Fruit fly (Drosophila melanogaster) whole organism, prepupa: ENCODE results near the gene CG6154.

Experiments used
- Blimp-1 ChIP-seq: fragments of 200-800 bp; sonication (Bioruptor generic); optimal IDR thresholded peaks from 3 replicates; lab custom pipeline; 2017; ENCODE audit warnings: missing biosample characterization, missing genetic modification characterization, mild to moderate bottlenecking, moderate library complexity, missing genetic modification reagents
- CG10631 ChIP-seq: fragments of 200-800 bp; sonication (Bioruptor generic); optimal IDR thresholded peaks from 2 replicates; lab custom pipeline; 2016; ENCODE audit warnings: missing biosample characterization, missing genetic modification characterization
- CG10669 ChIP-seq: fragments of 200-800 bp; sonication (Bioruptor generic); optimal IDR thresholded peaks from 3 replicates; lab custom pipeline; 2018; ENCODE audit warnings: missing biosample characterization, mild to moderate bottlenecking, missing genetic modification characterization, moderate library complexity
- CG11294 ChIP-seq: fragments of 200-800 bp; sonication (Bioruptor generic); IDR thresholded peaks from 2 replicates; pipeline ENCODE4 v1.3.6; 2022; ENCODE audit warnings: missing biosample characterization, missing genetic modification characterization
- CG11762 ChIP-seq: fragments of 200-800 bp; sonication (Bioruptor generic); optimal IDR thresholded peaks from 3 replicates; lab custom pipeline; 2016; ENCODE audit warnings: missing biosample characterization, missing genetic modification characterization; ENCODE audit not compliant: insufficient read depth
- CG15336 ChIP-seq: fragments of 200-800 bp; sonication (Bioruptor generic); IDR thresholded peaks from 2 replicates; pipeline ENCODE4 v1.3.6; 2022; ENCODE audit warnings: missing biosample characterization, missing genetic modification characterization
- CG1621 ChIP-seq: fragments of 200-800 bp; sonication (Bioruptor generic); optimal IDR thresholded peaks from 3 replicates; lab custom pipeline; 2018; ENCODE audit warnings: missing biosample characterization, mild to moderate bottlenecking, missing genetic modification characterization
- CG16779 ChIP-seq: fragments of 200-800 bp; sonication (Bioruptor generic); optimal IDR thresholded peaks from 3 replicates; lab custom pipeline; 2017; ENCODE audit warnings: missing biosample characterization, mild to moderate bottlenecking, missing genetic modification characterization
- CG3032 ChIP-seq: fragments of 200-800 bp; optimal IDR thresholded peaks from 2 replicates; lab custom pipeline; 2019; ENCODE audit warnings: missing biosample characterization, mild to moderate bottlenecking, missing genetic modification characterization, moderate library complexity
- CG31627 ChIP-seq: fragments of 200-800 bp; sonication (Bioruptor generic); optimal IDR thresholded peaks from 3 replicates; lab custom pipeline; 2016; ENCODE audit warnings: missing biosample characterization, missing genetic modification characterization
- CG6163 ChIP-seq: fragments of 200-800 bp; sonication (Bioruptor generic); IDR thresholded peaks from 3 replicates; pipeline ENCODE4 v1.3.6; 2022; ENCODE audit warnings: missing biosample characterization, missing genetic modification characterization
- CG6276 ChIP-seq: fragments of 200-800 bp; sonication (Bioruptor generic); optimal IDR thresholded peaks from 2 replicates; lab custom pipeline; 2017; ENCODE audit warnings: missing biosample characterization, mild to moderate bottlenecking, missing genetic modification characterization
- CG6854 ChIP-seq: fragments of 200-800 bp; sonication (Bioruptor generic); optimal IDR thresholded peaks from 2 replicates; lab custom pipeline; 2017; ENCODE audit warnings: missing biosample characterization, mild to moderate bottlenecking, missing genetic modification characterization
- CG7368 ChIP-seq: fragments of 200-800 bp; sonication (Bioruptor generic); optimal IDR thresholded peaks from 3 replicates; lab custom pipeline; 2016; ENCODE audit warnings: missing biosample characterization, missing genetic modification characterization
- CG8319 ChIP-seq: fragments of 200-800 bp; sonication (Bioruptor generic); optimal IDR thresholded peaks from 3 replicates; lab custom pipeline; 2016; ENCODE audit warnings: missing biosample characterization, missing genetic modification characterization
- CG8632 ChIP-seq: fragments of 200-800 bp; sonication (Bioruptor generic); optimal IDR thresholded peaks from 3 replicates; lab custom pipeline; 2016; ENCODE audit warnings: missing biosample characterization, missing genetic modification characterization
- CG9139 ChIP-seq: fragments of 200-800 bp; sonication (Bioruptor generic); optimal IDR thresholded peaks from 3 replicates; lab custom pipeline; 2017; ENCODE audit warnings: missing biosample characterization, mild to moderate bottlenecking, missing genetic modification characterization
- Eip75B ChIP-seq: fragments of 200-800 bp; sonication (Bioruptor generic); optimal IDR thresholded peaks from 3 replicates; lab custom pipeline; 2016; ENCODE audit warnings: missing biosample characterization, missing genetic modification characterization
- Gug ChIP-seq: fragments of 200-800 bp; sonication (Bioruptor generic); IDR thresholded peaks from 2 replicates; pipeline ENCODE4 v1.3.6; 2022; ENCODE audit warnings: missing biosample characterization, missing genetic modification characterization
- Hr38 ChIP-seq: sonication (Bioruptor generic); optimal IDR thresholded peaks from 2 replicates; lab custom pipeline; 2016; ENCODE audit warnings: missing biosample characterization, missing genetic modification characterization
- Hr39 ChIP-seq: fragments of 200-800 bp; sonication (Bioruptor generic); optimal IDR thresholded peaks from 2 replicates; lab custom pipeline; 2016; ENCODE audit warnings: missing biosample characterization, missing genetic modification characterization
- Lpt ChIP-seq: fragments of 200-800 bp; sonication (Bioruptor generic); optimal IDR thresholded peaks from 3 replicates; lab custom pipeline; 2016; ENCODE audit warnings: missing biosample characterization, missing genetic modification characterization
- Smox ChIP-seq: fragments of 200-800 bp; sonication (Bioruptor generic); optimal IDR thresholded peaks from 3 replicates; lab custom pipeline; 2016; ENCODE audit warnings: missing biosample characterization, missing genetic modification characterization
- Sox102F ChIP-seq: fragments of 200-800 bp; sonication (Bioruptor generic); optimal IDR thresholded peaks from 2 replicates; lab custom pipeline; 2016; ENCODE audit warnings: missing biosample characterization, mild to moderate bottlenecking, missing genetic modification characterization
- Sox14 ChIP-seq: fragments of 200-800 bp; sonication (Bioruptor generic); optimal IDR thresholded peaks from 3 replicates; lab custom pipeline; 2016; ENCODE audit warnings: missing biosample characterization, missing genetic modification characterization
- Sox15 ChIP-seq: fragments of 200-800 bp; sonication (Bioruptor generic); optimal IDR thresholded peaks from 3 replicates; lab custom pipeline; 2016; ENCODE audit warnings: missing biosample characterization, missing genetic modification characterization
- achi ChIP-seq: fragments of 200-800 bp; sonication (Bioruptor generic); optimal IDR thresholded peaks from 3 replicates; lab custom pipeline; 2016; ENCODE audit warnings: missing biosample characterization, missing genetic modification characterization
- cyc ChIP-seq: fragments of 200-800 bp; sonication (Bioruptor generic); optimal IDR thresholded peaks from 3 replicates; lab custom pipeline; 2016; ENCODE audit warnings: missing biosample characterization, missing genetic modification characterization
- dac ChIP-seq: fragments of 200-800 bp; sonication (Bioruptor generic); optimal IDR thresholded peaks from 2 replicates; lab custom pipeline; 2017; ENCODE audit warnings: missing biosample characterization, mild to moderate bottlenecking, missing genetic modification characterization
- eg ChIP-seq: fragments of 200-800 bp; sonication (Bioruptor generic); IDR thresholded peaks from 3 replicates; pipeline ENCODE4 v1.3.6; 2022; ENCODE audit warnings: missing biosample characterization, missing genetic modification characterization
- esn ChIP-seq: fragments of 200-800 bp; sonication (Bioruptor generic); optimal IDR thresholded peaks from 2 replicates; lab custom pipeline; 2016; ENCODE audit warnings: missing biosample characterization, mild to moderate bottlenecking, missing genetic modification characterization, moderate library complexity
- fd59A ChIP-seq: fragments of 200-800 bp; sonication (Bioruptor generic); optimal IDR thresholded peaks from 2 replicates; lab custom pipeline; 2017; ENCODE audit warnings: missing biosample characterization, mild to moderate bottlenecking, missing genetic modification characterization, missing genetic modification reagents
- fd85E ChIP-seq: fragments of 200-800 bp; sonication (Bioruptor generic); optimal IDR thresholded peaks from 3 replicates; lab custom pipeline; 2016; ENCODE audit warnings: missing biosample characterization, missing genetic modification characterization
- fkh ChIP-seq: fragments of 200-800 bp; sonication (Bioruptor generic); optimal IDR thresholded peaks from 3 replicates; lab custom pipeline; 2017; ENCODE audit warnings: missing biosample characterization, mild to moderate bottlenecking, missing genetic modification characterization, moderate library complexity
- lz ChIP-seq: fragments of 200-800 bp; sonication (Bioruptor generic); optimal IDR thresholded peaks from 3 replicates; lab custom pipeline; 2016; ENCODE audit warnings: missing biosample characterization, missing genetic modification characterization
- pdm3 ChIP-seq: fragments of 200-800 bp; sonication (Bioruptor generic); optimal IDR thresholded peaks from 3 replicates; lab custom pipeline; 2016; ENCODE audit warnings: missing biosample characterization, missing genetic modification characterization
- spab ChIP-seq: fragments of 200-800 bp; sonication (Bioruptor generic); optimal IDR thresholded peaks from 2 replicates; lab custom pipeline; 2017; ENCODE audit warnings: missing biosample characterization, mild to moderate bottlenecking, missing genetic modification characterization, missing genetic modification reagents
- ss ChIP-seq, 2 experiments: fragments of 200-800 bp; sonication (Bioruptor generic); optimal IDR thresholded peaks; 2 replicates in 1 of 2; 3 replicates in 1 of 2; lab custom pipeline; 2017 to 2018; ENCODE audit warnings: mild to moderate bottlenecking in 2 of 2, missing biosample characterization in 2 of 2, missing genetic modification characterization in 2 of 2, moderate library complexity in 1 of 2
- svp ChIP-seq: fragments of 200-800 bp; sonication (Bioruptor generic); peaks from one replicate; lab custom pipeline; 2016; ENCODE audit warnings: missing biosample characterization, missing genetic modification characterization
- topi ChIP-seq: fragments of 200-800 bp; sonication (Bioruptor generic); optimal IDR thresholded peaks from 3 replicates; lab custom pipeline; 2016; ENCODE audit warnings: missing biosample characterization, missing genetic modification characterization
- vri ChIP-seq: fragments of 200-800 bp; sonication (Bioruptor generic); optimal IDR thresholded peaks from 3 replicates; lab custom pipeline; 2016; ENCODE audit warnings: missing biosample characterization, mild to moderate bottlenecking, missing genetic modification characterization

Gene CG6154

DNA sequence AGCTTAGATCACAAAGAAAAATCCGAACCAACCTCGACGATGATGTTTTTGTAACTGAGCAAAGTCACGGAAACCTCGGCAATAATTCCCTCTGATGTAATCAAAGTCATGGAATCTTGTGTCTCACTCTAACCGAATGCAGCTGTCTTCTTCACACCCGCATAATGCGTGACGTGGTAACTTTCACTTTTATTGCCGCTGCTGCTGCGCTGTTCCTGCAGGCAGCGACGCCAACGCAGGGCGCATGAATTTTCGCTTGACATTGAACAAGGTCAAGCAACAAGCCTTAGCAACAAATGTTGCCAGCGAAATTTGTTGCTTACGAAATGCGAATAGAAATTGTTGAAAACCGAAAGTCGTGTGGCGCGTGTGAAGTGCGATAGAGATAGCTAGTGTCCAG is 3.5 kb upstream of the CG6154 start (continued):
- TF ChIP-seq Eip75B (GFP tag; lab: Kevin White, UChicago) (peak; percentile 52), CG6854 (GFP tag; lab: Kevin White, UChicago) (no peak), Blimp-1 (GFP tag; lab: Kevin White, UChicago) (peak; percentile 95), Hr39 (GFP tag; lab: Kevin White, UChicago) (no peak), pdm3 (GFP tag; lab: Kevin White, UChicago) (no peak), achi (GFP tag; lab: Kevin White, UChicago) (no peak), vri (GFP tag; lab: Kevin White, UChicago) (peak; percentile 83), CG16779 (peak; percentile 16), fd59A (GFP tag; lab: Kevin White, UChicago) (no peak), esn (no peak), svp (GFP tag; lab: Kevin White, UChicago) (peak; percentile 78), fd85E (GFP tag; lab: Kevin White, UChicago) (no peak), Lpt (GFP tag; lab: Kevin White, UChicago) (no peak), CG9139 (GFP tag; lab: Kevin White, UChicago) (no peak), ss (GFP tag; optimal IDR thresholded peaks at IDR 0.05; lab: Kevin White, UChicago) (peak; percentile 48 to 55), CG11762 (no peak), topi (GFP tag; lab: Kevin White, UChicago) (no peak), fkh (no peak), CG10631 (no peak), Smox (GFP tag; lab: Kevin White, UChicago) (no peak), CG1621 (no peak), CG11294 (GFP tag; lab: Robert Waterston, UW) (no peak), CG3032 (tag; lab: Kevin White, UChicago) (no peak), CG15336 (GFP tag; lab: Robert Waterston, UW) (no peak), CG6163 (GFP tag; lab: Robert Waterston, UW) (no peak), CG6276 (no peak), Sox15 (GFP tag; lab: Kevin White, UChicago) (no peak), CG7368 (GFP tag; lab: Kevin White, UChicago) (no peak), CG8319 (GFP tag; lab: Kevin White, UChicago) (no peak), spab (GFP tag; lab: Kevin White, UChicago) (peak; percentile 24), CG10669 (GFP tag; lab: Kevin White, UChicago) (peak; percentile 3), Hr38 (GFP tag; lab: Kevin White, UChicago) (no peak), lz (no peak), Gug (GFP tag; lab: Robert Waterston, UW) (no peak), dac (GFP tag; lab: Kevin White, UChicago) (no peak), Sox102F (GFP tag; lab: Kevin White, UChicago) (no peak), CG8632 (GFP tag; lab: Kevin White, UChicago) (no peak)

- TF ChIP-seq lz (no peak), vri (GFP tag; lab: Kevin White, UChicago) (peak; percentile 47), cyc (GFP tag; lab: Kevin White, UChicago) (no peak), CG31627 (GFP tag; lab: Kevin White, UChicago) (no peak), pdm3 (GFP tag; lab: Kevin White, UChicago) (no peak), svp (GFP tag; lab: Kevin White, UChicago) (peak; percentile 54), CG10631 (no peak)
- TF ChIP-seq, all 60 proteins: peak for 2
These were observed 2.6 kb upstream of the CG6154 start for dm6 chr3R:26259863-26260262.

DNA sequence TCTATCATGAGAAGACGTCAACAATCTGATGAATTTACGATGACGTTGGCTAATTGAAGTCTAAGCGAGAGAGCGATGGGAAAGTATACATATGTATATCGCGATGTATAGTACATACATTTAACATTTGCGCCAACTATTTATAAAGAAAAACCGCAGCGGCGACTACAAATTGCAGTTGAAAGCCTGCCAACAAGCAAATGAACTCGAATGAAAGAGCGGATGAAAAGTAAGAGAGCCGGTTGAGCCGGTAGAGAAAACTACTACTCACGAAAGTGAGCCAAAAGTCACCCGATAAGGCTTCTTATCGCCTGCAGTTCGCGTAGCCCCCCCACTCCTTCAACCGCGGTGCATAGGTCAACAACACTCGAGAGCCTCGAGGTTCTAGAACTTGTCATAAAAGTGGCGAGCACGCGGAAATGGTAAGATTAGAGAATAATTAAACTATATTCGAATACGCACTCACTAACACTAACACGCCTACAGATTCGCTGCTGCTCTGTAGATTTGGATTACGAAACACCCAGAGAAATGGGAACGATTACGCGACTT is 1.7 kb upstream of the CG6154 start:
- TF ChIP-seq CG6276 (peak; percentile 46), CG16779 (peak; percentile 47), svp (GFP tag; lab: Kevin White, UChicago) (peak; percentile 96), eg (GFP tag; lab: Robert Waterston, UW) (peak; percentile 20; the same call in 1 of the 3 replicates), CG9139 (GFP tag; lab: Kevin White, UChicago) (peak; percentile 27), Sox14 (GFP tag; lab: Kevin White, UChicago) (no peak), CG11762 (no peak), ss (GFP tag; optimal IDR thresholded peaks at IDR 0.05; lab: Kevin White, UChicago) (peak; percentile 53 to 63)
